Worm (Caenorhabditis elegans): ENCODE measurements around the gene mfsd-12.

- no peak for TF ChIP-seq ztf-23 (GFP tag; IDR thresholded peaks at IDR 0.05)
- no peak for TF ChIP-seq med-1 (GFP tag; optimal IDR thresholded peaks at IDR 0.05; ENCODE audit: insufficient read depth)
These were observed 42.8 kb upstream of the mfsd-12 start for ce11 chrX:4625080-4625479.

Data from whole organism, midembryonic.